Worm (Caenorhabditis elegans) whole organism, mixed stage, embryonic: ENCODE data around the gene yars-2.

Experiments used
- blmp-1 ChIP-seq: fragments of 150-350 bp; optimal IDR thresholded peaks from 2 replicates; lab custom pipeline; 2014; ENCODE audit warnings: missing biosample characterization, missing genetic modification characterization
- ces-1 ChIP-seq: fragments of 150-350 bp; optimal IDR thresholded peaks from 2 replicates; lab custom pipeline; 2014; ENCODE audit warnings: missing biosample characterization, missing genetic modification reagents, missing genetic modification characterization
- elt-1 ChIP-seq: sonication (generic microtip); optimal IDR thresholded peaks from 2 replicates; lab custom pipeline; 2017; ENCODE audit warnings: missing genetic modification characterization, mild to moderate bottlenecking, missing compliant biosample characterization, antibody characterized with exemption, moderate library complexity, borderline replicate concordance; ENCODE audit not compliant: insufficient read depth
- elt-3 ChIP-seq: fragments of 150-350 bp; optimal IDR thresholded peaks from 2 replicates; lab custom pipeline; 2014; ENCODE audit warnings: missing biosample characterization, missing genetic modification characterization
- flh-1 ChIP-seq: fragments of 200-800 bp; sonication (Bioruptor generic); optimal IDR thresholded peaks from 2 replicates; lab custom pipeline; 2018; ENCODE audit warnings: mild to moderate bottlenecking, missing genetic modification characterization, moderate library complexity, missing compliant biosample characterization
- lin-32 ChIP-seq: fragments of 200-800 bp; sonication (Bioruptor generic); optimal IDR thresholded peaks from 2 replicates; lab custom pipeline; 2018; ENCODE audit warnings: mild to moderate bottlenecking, missing genetic modification characterization, missing compliant biosample characterization
- nhr-12 ChIP-seq: fragments of 150-350 bp; optimal IDR thresholded peaks from 2 replicates; lab custom pipeline; 2014; ENCODE audit warnings: missing biosample characterization, missing genetic modification characterization
- nhr-237 ChIP-seq: fragments of 150-350 bp; optimal IDR thresholded peaks from 2 replicates; lab custom pipeline; 2014; ENCODE audit warnings: missing biosample characterization, missing genetic modification characterization
- nhr-28 ChIP-seq: fragments of 150-350 bp; optimal IDR thresholded peaks from 2 replicates; lab custom pipeline; 2014; ENCODE audit warnings: missing biosample characterization, missing genetic modification characterization
- pha-4 ChIP-seq: fragments of 150-350 bp; optimal IDR thresholded peaks from 2 replicates; lab custom pipeline; 2018; ENCODE audit warnings: missing biosample characterization, missing genetic modification reagents, missing genetic modification characterization
- unc-62 ChIP-seq: fragments of 150-350 bp; optimal IDR thresholded peaks from 2 replicates; lab custom pipeline; 2014; ENCODE audit warnings: missing biosample characterization, missing genetic modification reagents, missing genetic modification characterization
- ztf-11 ChIP-seq: fragments of 150-350 bp; optimal IDR thresholded peaks from 2 replicates; lab custom pipeline; 2014; ENCODE audit warnings: missing biosample characterization, missing genetic modification characterization

- TF ChIP-seq ces-1 (GFP tag; lab: Kevin White, UChicago) (no peak), elt-3 (tag; lab: Kevin White, UChicago) (no peak), pha-4 (peak; percentile 83), nhr-12 (tag; lab: Kevin White, UChicago) (no peak), nhr-237 (no peak), blmp-1 (tag; lab: Kevin White, UChicago) (no peak), flh-1 (GFP tag; lab: Kevin White, UChicago) (no peak), unc-62 (GFP tag; lab: Kevin White, UChicago) (no peak), elt-1 (no peak), ztf-11 (tag; lab: Kevin White, UChicago) (no peak), lin-32 (GFP tag; lab: Kevin White, UChicago) (no peak), nhr-28 (tag; lab: Kevin White, UChicago) (no peak)
Measured at ce11 chrIV:4674322-4674721, 38.1 kb downstream of the yars-2 start.
